Worm (Caenorhabditis elegans): ENCODE results near the gene K07F5.22.
"Not testable (repeated sequence)": the region's sequence is repeated elsewhere in the genome, so short reads cannot be mapped to it uniquely, and the experiment has no call there.

DNA sequence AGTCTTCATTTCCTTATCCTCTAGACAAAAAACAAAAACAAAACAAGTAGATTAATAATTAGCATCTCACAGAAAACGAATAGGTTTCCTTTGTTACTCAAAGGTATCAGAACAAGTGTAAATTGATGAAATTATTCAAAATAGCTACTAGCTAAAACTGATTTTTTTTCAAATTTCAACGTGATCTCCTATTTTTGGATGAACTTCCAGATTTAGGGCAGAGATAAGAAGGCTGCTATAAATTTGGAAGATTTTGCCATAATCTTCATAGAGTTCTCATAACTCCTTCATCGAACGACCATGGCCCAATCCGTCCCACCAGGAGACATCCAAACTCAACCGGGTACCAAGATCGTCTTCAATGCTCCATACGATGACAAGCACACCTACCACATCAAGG is 29.5 kb downstream of the K07F5.22 start, which contains the start of gene msp-77:
- not testable (repeated sequence) for TF ChIP-seq dve-1, unc-86, tbx-2 (tag; optimal IDR thresholded peaks at IDR 0.05)

Measured in whole organism, late embryonic.